Fruit fly (Drosophila melanogaster): ENCODE results near the gene mRpL21.

The mRpL21 gene

DNA sequence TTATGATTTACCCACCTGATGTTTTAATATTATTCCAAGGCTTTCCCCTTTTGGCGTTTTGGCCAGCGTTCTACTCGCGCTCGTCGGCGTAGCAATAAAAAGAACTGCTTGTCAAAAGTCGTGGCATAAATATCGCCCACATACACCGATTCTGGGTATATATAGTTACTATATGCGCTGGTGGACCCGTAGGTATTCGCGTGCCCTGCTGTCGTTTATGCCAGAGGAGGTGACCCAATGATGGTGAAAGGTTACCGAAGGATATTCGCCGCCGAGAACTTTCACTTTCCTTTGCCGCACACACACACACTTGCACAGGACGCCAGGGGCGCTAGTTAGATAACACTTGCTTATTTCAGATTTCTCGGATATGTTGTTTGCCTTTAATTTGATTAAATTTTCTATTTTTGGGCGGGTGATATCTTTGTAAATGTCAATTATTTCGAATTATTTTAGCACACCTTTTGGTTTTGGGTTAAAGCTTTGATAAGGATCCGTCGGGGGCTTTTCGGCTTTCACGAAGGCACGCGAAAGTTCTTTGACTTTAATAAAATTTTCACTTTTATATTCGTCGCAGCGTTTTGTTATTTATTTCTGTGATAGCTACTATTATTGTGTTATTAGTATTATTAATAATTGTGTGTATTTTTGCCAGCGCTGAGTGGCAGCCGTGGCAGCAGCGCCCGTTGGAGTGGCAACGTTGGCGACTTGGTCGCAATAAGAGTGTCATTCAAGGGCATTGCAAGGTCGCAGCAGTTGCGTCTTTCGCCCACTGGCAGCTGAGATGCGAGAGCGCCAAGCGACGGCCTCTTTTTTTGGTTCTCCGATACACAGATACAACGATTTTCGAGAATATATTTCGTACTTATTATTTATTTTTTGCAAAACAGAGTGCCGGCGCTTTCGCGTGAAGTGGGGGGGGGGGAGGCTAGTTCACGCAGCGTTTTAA, 36.9 kb upstream of the mRpL21 start:
- TF ChIP-seq Rel (GFP tag; optimal IDR thresholded peaks at IDR 0.05) (no peak), Rel (tag; optimal IDR thresholded peaks at IDR 0.05) (peak; percentile 73), Dif (GFP tag; optimal IDR thresholded peaks at IDR 0.05; ENCODE audit: partially characterized antibody) (peak; percentile 7), woc (GFP tag; optimal IDR thresholded peaks at IDR 0.05) (no peak), sage (GFP tag; optimal IDR thresholded peaks at IDR 0.05) (peak; percentile 12)

DNA sequence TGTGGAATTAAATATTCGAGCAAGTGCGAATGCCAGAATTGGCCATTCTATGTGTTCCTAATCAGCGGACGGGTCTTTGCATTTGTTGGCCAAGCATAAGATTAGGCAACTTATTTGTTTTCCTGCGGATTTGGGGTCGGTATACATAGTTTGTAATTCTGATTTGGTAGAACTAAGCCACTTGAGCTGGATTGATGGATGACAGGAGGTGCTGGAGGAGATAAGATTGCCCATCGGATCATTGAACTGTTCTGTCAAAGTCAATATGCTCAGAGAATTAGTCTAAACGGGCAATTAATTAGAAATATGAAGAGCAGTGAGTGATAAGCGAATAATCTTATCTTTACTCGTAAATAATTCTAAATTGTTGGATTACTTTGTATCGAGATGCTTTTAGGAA, 34.5 kb upstream of the mRpL21 start:
- no peak for TF ChIP-seq CG32264 (GFP tag; optimal IDR thresholded peaks at IDR 0.05)
- TF ChIP-seq Hr78 (GFP tag; optimal IDR thresholded peaks at IDR 0.05) = no peak
- TF ChIP-seq CG9705 (GFP tag; optimal IDR thresholded peaks at IDR 0.05) = no peak
- TF ChIP-seq sage (GFP tag; optimal IDR thresholded peaks at IDR 0.05) = no peak
- TF ChIP-seq Myc (optimal IDR thresholded peaks at IDR 0.05) = no peak
- TF ChIP-seq br (GFP tag; optimal IDR thresholded peaks at IDR 0.05) = no peak
- TF ChIP-seq Abd-B (GFP tag; optimal IDR thresholded peaks at IDR 0.05) = no peak
- no peak for TF ChIP-seq brk (GFP tag; optimal IDR thresholded peaks at IDR 0.05)

dm6 chr3L:19288395-19288969, 33.6 kb upstream of the mRpL21 start:
- TF ChIP-seq OdsH (GFP tag; optimal IDR thresholded peaks at IDR 0.05) (no peak), dmrt93B (GFP tag; optimal IDR thresholded peaks at IDR 0.05) (no peak), fru (GFP tag; optimal IDR thresholded peaks at IDR 0.05) (no peak), h (GFP tag; optimal IDR thresholded peaks at IDR 0.05) (no peak), tai (GFP tag; optimal IDR thresholded peaks at IDR 0.05) (no peak), Rel (GFP tag; optimal IDR thresholded peaks at IDR 0.05) (no peak), Rel (tag; optimal IDR thresholded peaks at IDR 0.05) (peak; percentile 80), CG9705 (GFP tag; optimal IDR thresholded peaks at IDR 0.05) (no peak), foxo (GFP tag; optimal IDR thresholded peaks at IDR 0.05) (no peak)

DNA sequence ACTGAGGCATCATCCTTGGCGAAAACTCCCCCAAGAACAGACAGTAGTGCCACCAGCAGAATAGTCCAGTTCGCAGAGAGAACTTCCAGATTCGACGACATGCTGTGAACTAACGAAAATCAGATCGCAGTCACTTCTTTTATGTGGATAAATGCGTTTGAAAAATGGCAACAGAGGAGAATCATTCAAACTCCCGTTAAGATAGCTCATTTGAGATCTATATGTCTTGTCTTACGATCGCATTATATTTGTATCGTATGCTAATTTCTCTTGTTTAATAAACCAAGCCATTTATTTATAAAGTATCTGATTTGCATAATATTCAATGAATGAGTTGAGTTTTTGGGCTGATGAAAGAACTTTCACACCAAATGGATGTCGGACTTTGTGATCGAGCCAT, 25.8 kb upstream of the mRpL21 start, which contains the start of gene CG14089:
TSS of gene CG14089 (minus strand) at position 101 of the 400 bp plus-strand sequence.
- no peak for TF ChIP-seq Hr78 (GFP tag; optimal IDR thresholded peaks at IDR 0.05)
- no peak for TF ChIP-seq h (GFP tag; optimal IDR thresholded peaks at IDR 0.05)
- TF ChIP-seq Dfd (GFP tag; optimal IDR thresholded peaks at IDR 0.05) = no peak
- TF ChIP-seq psq (GFP tag; optimal IDR thresholded peaks at IDR 0.05) = no peak
- no peak for TF ChIP-seq Dif (GFP tag; optimal IDR thresholded peaks at IDR 0.05; ENCODE audit: partially characterized antibody)
- no peak for TF ChIP-seq foxo (GFP tag; optimal IDR thresholded peaks at IDR 0.05)
- no peak for TF ChIP-seq CrebA (GFP tag; optimal IDR thresholded peaks at IDR 0.05; ENCODE audit: borderline replicate concordance)
- TF ChIP-seq HLH106 (tag; optimal IDR thresholded peaks at IDR 0.05) = no peak
- no peak for TF ChIP-seq N (GFP tag; optimal IDR thresholded peaks at IDR 0.05)

DNA sequence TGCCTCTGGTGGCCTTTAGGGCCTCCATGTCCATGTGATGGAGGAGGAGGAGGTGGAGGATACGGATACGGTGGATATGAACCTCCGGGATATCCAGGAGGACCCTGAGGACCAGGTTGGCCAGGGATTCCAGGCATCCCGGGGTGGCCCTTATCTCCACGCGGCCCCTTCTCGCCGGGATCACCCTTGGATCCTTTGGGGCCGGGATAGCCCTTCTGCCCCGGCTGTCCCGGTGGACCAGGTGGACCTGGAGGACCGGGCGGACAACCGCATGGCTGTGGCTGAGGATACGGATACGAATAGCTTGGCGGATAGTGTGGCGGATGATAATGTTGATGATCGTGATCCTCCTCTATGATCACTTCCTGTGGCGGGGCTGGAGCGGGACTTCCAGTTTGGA, 25.4 kb upstream of the mRpL21 start:
- TF ChIP-seq Dif (GFP tag; optimal IDR thresholded peaks at IDR 0.05; ENCODE audit: partially characterized antibody) (no peak), Dfd (GFP tag; optimal IDR thresholded peaks at IDR 0.05) (peak; percentile 98)

- no peak for TF ChIP-seq Abd-B (GFP tag; optimal IDR thresholded peaks at IDR 0.05)
- no peak for TF ChIP-seq Sp1 (GFP tag; optimal IDR thresholded peaks at IDR 0.05)
- TF ChIP-seq brk (GFP tag; optimal IDR thresholded peaks at IDR 0.05) = no peak
- no peak for TF ChIP-seq dl (GFP tag; optimal IDR thresholded peaks at IDR 0.05; ENCODE audit: insufficient read depth in 1 of 2, partially characterized antibody in 2 of 2)
- no peak for TF ChIP-seq Hr83 (GFP tag; optimal IDR thresholded peaks at IDR 0.05; ENCODE audit: poor library complexity, severe bottlenecking)
These were observed 20.6 kb upstream of the mRpL21 start, which contains the start of gene CG14086 for dm6 chr3L:19275491-19275890. CG14086 (plus strand) TSS chr3L:19275791.
